Fruit fly (Drosophila melanogaster) whole organism, prepupa: Measurements from ENCODE around the gene CG6310.

ENCODE experiments used
- Blimp-1 ChIP-seq: fragments of 200-800 bp; sonication (Bioruptor generic); optimal IDR thresholded peaks from 3 replicates; lab custom pipeline; 2017; ENCODE audit warnings: missing biosample characterization, missing genetic modification characterization, mild to moderate bottlenecking, moderate library complexity, missing genetic modification reagents
- CG10631 ChIP-seq: fragments of 200-800 bp; sonication (Bioruptor generic); optimal IDR thresholded peaks from 2 replicates; lab custom pipeline; 2016; ENCODE audit warnings: missing biosample characterization, missing genetic modification characterization
- CG10669 ChIP-seq: fragments of 200-800 bp; sonication (Bioruptor generic); optimal IDR thresholded peaks from 3 replicates; lab custom pipeline; 2018; ENCODE audit warnings: missing biosample characterization, mild to moderate bottlenecking, missing genetic modification characterization, moderate library complexity
- CG11294 ChIP-seq: fragments of 200-800 bp; sonication (Bioruptor generic); IDR thresholded peaks from 2 replicates; pipeline ENCODE4 v1.3.6; 2022; ENCODE audit warnings: missing biosample characterization, missing genetic modification characterization
- CG15336 ChIP-seq: fragments of 200-800 bp; sonication (Bioruptor generic); IDR thresholded peaks from 2 replicates; pipeline ENCODE4 v1.3.6; 2022; ENCODE audit warnings: missing biosample characterization, missing genetic modification characterization
- CG16779 ChIP-seq: fragments of 200-800 bp; sonication (Bioruptor generic); optimal IDR thresholded peaks from 3 replicates; lab custom pipeline; 2017; ENCODE audit warnings: missing biosample characterization, mild to moderate bottlenecking, missing genetic modification characterization
- CG31627 ChIP-seq: fragments of 200-800 bp; sonication (Bioruptor generic); optimal IDR thresholded peaks from 3 replicates; lab custom pipeline; 2016; ENCODE audit warnings: missing biosample characterization, missing genetic modification characterization
- CG32006 ChIP-seq: fragments of 200-800 bp; sonication (Bioruptor generic); optimal IDR thresholded peaks from 3 replicates; lab custom pipeline; 2017; ENCODE audit warnings: missing biosample characterization, mild to moderate bottlenecking, missing genetic modification characterization
- CG34406 ChIP-seq: fragments of 200-800 bp; sonication (Bioruptor generic); optimal IDR thresholded peaks from 3 replicates; lab custom pipeline; 2016; ENCODE audit warnings: missing biosample characterization, missing genetic modification characterization
- CG3919 ChIP-seq: fragments of 200-800 bp; sonication (Bioruptor generic); optimal IDR thresholded peaks from 3 replicates; lab custom pipeline; 2016; ENCODE audit warnings: missing biosample characterization, missing genetic modification characterization
- CG6163 ChIP-seq: fragments of 200-800 bp; sonication (Bioruptor generic); IDR thresholded peaks from 3 replicates; pipeline ENCODE4 v1.3.6; 2022; ENCODE audit warnings: missing biosample characterization, missing genetic modification characterization
- CG6276 ChIP-seq: fragments of 200-800 bp; sonication (Bioruptor generic); optimal IDR thresholded peaks from 2 replicates; lab custom pipeline; 2017; ENCODE audit warnings: missing biosample characterization, mild to moderate bottlenecking, missing genetic modification characterization
- CG6792 ChIP-seq: fragments of 200-800 bp; sonication (Bioruptor generic); optimal IDR thresholded peaks from 3 replicates; lab custom pipeline; 2016; ENCODE audit warnings: missing biosample characterization, missing genetic modification characterization
- CG6808 ChIP-seq: fragments of 200-800 bp; sonication (Bioruptor generic); optimal IDR thresholded peaks from 3 replicates; lab custom pipeline; 2017; ENCODE audit warnings: missing biosample characterization, missing genetic modification characterization, mild to moderate bottlenecking, moderate library complexity, missing genetic modification reagents
- CG6854 ChIP-seq: fragments of 200-800 bp; sonication (Bioruptor generic); optimal IDR thresholded peaks from 2 replicates; lab custom pipeline; 2017; ENCODE audit warnings: missing biosample characterization, mild to moderate bottlenecking, missing genetic modification characterization
- CG7368 ChIP-seq: fragments of 200-800 bp; sonication (Bioruptor generic); optimal IDR thresholded peaks from 3 replicates; lab custom pipeline; 2016; ENCODE audit warnings: missing biosample characterization, missing genetic modification characterization
- CG8119 ChIP-seq: fragments of 200-800 bp; sonication (Bioruptor generic); IDR thresholded peaks from 3 replicates; pipeline ENCODE4 v1.3.6; 2022; ENCODE audit warnings: missing biosample characterization, missing genetic modification characterization
- CG9139 ChIP-seq: fragments of 200-800 bp; sonication (Bioruptor generic); optimal IDR thresholded peaks from 3 replicates; lab custom pipeline; 2017; ENCODE audit warnings: missing biosample characterization, mild to moderate bottlenecking, missing genetic modification characterization
- Eip75B ChIP-seq: fragments of 200-800 bp; sonication (Bioruptor generic); optimal IDR thresholded peaks from 3 replicates; lab custom pipeline; 2016; ENCODE audit warnings: missing biosample characterization, missing genetic modification characterization
- Eip78C ChIP-seq: fragments of 200-800 bp; sonication (Bioruptor generic); peaks from one replicate; lab custom pipeline; 2016; ENCODE audit warnings: missing biosample characterization, missing genetic modification characterization
- Eip93F ChIP-seq: fragments of 200-800 bp; sonication (Bioruptor generic); optimal IDR thresholded peaks from 2 replicates; lab custom pipeline; 2016; ENCODE audit warnings: missing biosample characterization, mild to moderate bottlenecking, missing genetic modification characterization
- Ets21C ChIP-seq: fragments of 200-800 bp; sonication (Bioruptor generic); optimal IDR thresholded peaks from 3 replicates; lab custom pipeline; 2016; ENCODE audit warnings: missing biosample characterization, missing genetic modification characterization
- Ets96B ChIP-seq: fragments of 200-800 bp; optimal IDR thresholded peaks from 2 replicates; lab custom pipeline; 2019; ENCODE audit warnings: missing biosample characterization, mild to moderate bottlenecking, missing genetic modification characterization, moderate library complexity
- Gug ChIP-seq: fragments of 200-800 bp; sonication (Bioruptor generic); IDR thresholded peaks from 2 replicates; pipeline ENCODE4 v1.3.6; 2022; ENCODE audit warnings: missing biosample characterization, missing genetic modification characterization
- Hr38 ChIP-seq: sonication (Bioruptor generic); optimal IDR thresholded peaks from 2 replicates; lab custom pipeline; 2016; ENCODE audit warnings: missing biosample characterization, missing genetic modification characterization
- Hr39 ChIP-seq: fragments of 200-800 bp; sonication (Bioruptor generic); optimal IDR thresholded peaks from 2 replicates; lab custom pipeline; 2016; ENCODE audit warnings: missing biosample characterization, missing genetic modification characterization
- Hr4 ChIP-seq: fragments of 200-800 bp; sonication (Bioruptor generic); optimal IDR thresholded peaks from 3 replicates; lab custom pipeline; 2016; ENCODE audit warnings: missing biosample characterization, missing genetic modification characterization
- Lpt ChIP-seq: fragments of 200-800 bp; sonication (Bioruptor generic); optimal IDR thresholded peaks from 3 replicates; lab custom pipeline; 2016; ENCODE audit warnings: missing biosample characterization, missing genetic modification characterization
- Met ChIP-seq: fragments of 200-800 bp; sonication (Bioruptor generic); optimal IDR thresholded peaks from 3 replicates; lab custom pipeline; 2016; ENCODE audit warnings: missing biosample characterization, missing genetic modification characterization
- OdsH ChIP-seq: fragments of 200-800 bp; sonication (Bioruptor generic); optimal IDR thresholded peaks from 3 replicates; lab custom pipeline; 2016; ENCODE audit warnings: missing biosample characterization, missing genetic modification characterization
- Smox ChIP-seq: fragments of 200-800 bp; sonication (Bioruptor generic); optimal IDR thresholded peaks from 3 replicates; lab custom pipeline; 2016; ENCODE audit warnings: missing biosample characterization, missing genetic modification characterization
- Sox15 ChIP-seq: fragments of 200-800 bp; sonication (Bioruptor generic); optimal IDR thresholded peaks from 3 replicates; lab custom pipeline; 2016; ENCODE audit warnings: missing biosample characterization, missing genetic modification characterization
- acj6 ChIP-seq: fragments of 200-800 bp; sonication (Bioruptor generic); optimal IDR thresholded peaks from 3 replicates; lab custom pipeline; 2016; ENCODE audit warnings: missing biosample characterization, missing genetic modification characterization
- cyc ChIP-seq: fragments of 200-800 bp; sonication (Bioruptor generic); optimal IDR thresholded peaks from 3 replicates; lab custom pipeline; 2016; ENCODE audit warnings: missing biosample characterization, missing genetic modification characterization
- dac ChIP-seq: fragments of 200-800 bp; sonication (Bioruptor generic); optimal IDR thresholded peaks from 2 replicates; lab custom pipeline; 2017; ENCODE audit warnings: missing biosample characterization, mild to moderate bottlenecking, missing genetic modification characterization
- dsx ChIP-seq: fragments of 200-800 bp; optimal IDR thresholded peaks from 3 replicates; lab custom pipeline; 2019; ENCODE audit warnings: missing biosample characterization, mild to moderate bottlenecking, missing genetic modification characterization, moderate library complexity; ENCODE audit not compliant: poor library complexity, severe bottlenecking
- eg ChIP-seq: fragments of 200-800 bp; sonication (Bioruptor generic); IDR thresholded peaks from 3 replicates; pipeline ENCODE4 v1.3.6; 2022; ENCODE audit warnings: missing biosample characterization, missing genetic modification characterization
- fd59A ChIP-seq: fragments of 200-800 bp; sonication (Bioruptor generic); optimal IDR thresholded peaks from 2 replicates; lab custom pipeline; 2017; ENCODE audit warnings: missing biosample characterization, mild to moderate bottlenecking, missing genetic modification characterization, missing genetic modification reagents
- fd85E ChIP-seq: fragments of 200-800 bp; sonication (Bioruptor generic); optimal IDR thresholded peaks from 3 replicates; lab custom pipeline; 2016; ENCODE audit warnings: missing biosample characterization, missing genetic modification characterization
- fkh ChIP-seq: fragments of 200-800 bp; sonication (Bioruptor generic); optimal IDR thresholded peaks from 3 replicates; lab custom pipeline; 2017; ENCODE audit warnings: missing biosample characterization, mild to moderate bottlenecking, missing genetic modification characterization, moderate library complexity
- lz ChIP-seq: fragments of 200-800 bp; sonication (Bioruptor generic); optimal IDR thresholded peaks from 3 replicates; lab custom pipeline; 2016; ENCODE audit warnings: missing biosample characterization, missing genetic modification characterization
- net ChIP-seq: fragments of 200-800 bp; sonication (Bioruptor generic); optimal IDR thresholded peaks from 3 replicates; lab custom pipeline; 2016; ENCODE audit warnings: missing biosample characterization, missing genetic modification characterization
- spab ChIP-seq: fragments of 200-800 bp; sonication (Bioruptor generic); optimal IDR thresholded peaks from 2 replicates; lab custom pipeline; 2017; ENCODE audit warnings: missing biosample characterization, mild to moderate bottlenecking, missing genetic modification characterization, missing genetic modification reagents
- topi ChIP-seq: fragments of 200-800 bp; sonication (Bioruptor generic); optimal IDR thresholded peaks from 3 replicates; lab custom pipeline; 2016; ENCODE audit warnings: missing biosample characterization, missing genetic modification characterization

Gene CG6310

DNA sequence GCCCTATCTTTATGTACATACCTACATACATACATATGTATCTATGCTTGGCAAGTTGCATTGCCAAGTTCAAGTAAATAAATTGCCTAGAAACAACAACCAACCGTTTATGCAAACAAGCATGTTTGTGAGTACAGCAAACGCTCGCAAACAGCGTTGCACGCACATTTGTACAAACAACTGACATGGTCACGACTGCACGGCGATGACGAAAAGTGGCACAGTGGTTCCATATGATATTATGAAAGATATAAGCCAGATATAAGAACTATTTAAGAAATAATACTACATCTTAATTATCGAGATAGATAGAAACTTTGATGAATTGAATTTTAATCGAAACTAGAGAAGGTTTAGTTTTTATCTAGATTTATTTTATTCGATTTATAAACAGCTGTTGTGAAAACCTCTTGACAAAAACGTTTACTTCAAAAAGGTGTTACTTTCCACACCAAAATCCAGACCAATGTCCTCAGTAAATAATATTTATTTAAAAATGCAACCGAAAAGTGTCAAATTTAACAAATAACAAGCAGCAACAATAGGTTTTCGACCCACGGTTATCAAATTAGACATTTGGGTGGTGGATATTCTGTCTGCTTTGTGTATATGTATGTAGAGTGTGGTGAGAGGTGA is 20.3 kb upstream of the CG6310 start (continued):
- TF ChIP-seq Blimp-1 (no peak), dac (GFP tag; lab: Kevin White, UChicago) (peak; percentile 53), topi (GFP tag; lab: Kevin White, UChicago) (peak; percentile 75), OdsH (peak; percentile 77), Hr39 (GFP tag; lab: Kevin White, UChicago) (peak; percentile 62), Ets21C (GFP tag; lab: Kevin White, UChicago) (peak; percentile 56), Ets96B (tag; lab: Kevin White, UChicago) (peak; percentile 38), fkh (peak; percentile 92), CG7368 (peak; percentile 12), Eip93F (GFP tag; lab: Kevin White, UChicago) (no peak), Lpt (GFP tag; lab: Kevin White, UChicago) (peak; percentile 71), acj6 (GFP tag; lab: Kevin White, UChicago) (peak; percentile 62), cyc (GFP tag; lab: Kevin White, UChicago) (peak; percentile 42), CG6276 (GFP tag; lab: Kevin White, UChicago) (peak; percentile 74), CG32006 (GFP tag; lab: Kevin White, UChicago) (peak; percentile 90), Hr4 (GFP tag; lab: Kevin White, UChicago) (peak; percentile 88), CG6808 (GFP tag; lab: Kevin White, UChicago) (no peak), CG11294 (GFP tag; lab: Robert Waterston, UW) (no peak; the same call in 1 of the 2 replicates), CG31627 (peak; percentile 54), Eip78C (GFP tag; lab: Kevin White, UChicago) (peak; percentile 92), Eip75B (GFP tag; lab: Kevin White, UChicago) (peak; percentile 49), Gug (GFP tag; lab: Robert Waterston, UW) (peak; percentile 58), CG16779 (tag; lab: Kevin White, UChicago) (peak; percentile 3), Hr38 (GFP tag; lab: Kevin White, UChicago) (no peak), CG10669 (peak; percentile 32), CG15336 (GFP tag; lab: Robert Waterston, UW) (peak; percentile 82), CG6792 (GFP tag; lab: Kevin White, UChicago) (peak; percentile 50), CG6854 (GFP tag; lab: Kevin White, UChicago) (no peak), Smox (peak; percentile 71), dsx (GFP tag; lab: Kevin White, UChicago) (no peak), CG34406 (GFP tag; lab: Kevin White, UChicago) (peak; percentile 69)

DNA sequence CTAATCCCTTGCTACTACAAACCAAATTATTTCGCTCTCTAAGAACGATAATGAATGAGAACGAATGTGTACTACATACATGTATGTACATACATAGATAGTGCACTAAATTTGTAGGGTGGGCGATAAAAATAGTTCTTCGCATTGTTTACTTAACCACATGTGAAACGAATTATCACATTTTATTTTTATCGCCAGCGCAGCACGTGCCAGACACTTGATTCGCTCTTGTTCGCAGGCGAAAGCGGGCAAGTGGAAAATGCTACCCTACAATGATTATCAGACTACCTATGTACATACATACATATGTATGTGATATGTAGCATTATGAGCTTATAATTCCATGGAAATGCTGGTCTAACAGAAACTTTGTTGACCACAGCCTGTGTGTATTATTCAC is 16.1 kb upstream of the CG6310 start:
- no peak for TF ChIP-seq CG6792 (GFP tag; lab: Kevin White, UChicago)
- peak; percentile 84 for TF ChIP-seq fkh
- TF ChIP-seq CG10631 (GFP tag; lab: Kevin White, UChicago): no peak
- TF ChIP-seq fd59A (GFP tag; lab: Kevin White, UChicago): no peak
- TF ChIP-seq, all 60 proteins: peak for 1

DNA sequence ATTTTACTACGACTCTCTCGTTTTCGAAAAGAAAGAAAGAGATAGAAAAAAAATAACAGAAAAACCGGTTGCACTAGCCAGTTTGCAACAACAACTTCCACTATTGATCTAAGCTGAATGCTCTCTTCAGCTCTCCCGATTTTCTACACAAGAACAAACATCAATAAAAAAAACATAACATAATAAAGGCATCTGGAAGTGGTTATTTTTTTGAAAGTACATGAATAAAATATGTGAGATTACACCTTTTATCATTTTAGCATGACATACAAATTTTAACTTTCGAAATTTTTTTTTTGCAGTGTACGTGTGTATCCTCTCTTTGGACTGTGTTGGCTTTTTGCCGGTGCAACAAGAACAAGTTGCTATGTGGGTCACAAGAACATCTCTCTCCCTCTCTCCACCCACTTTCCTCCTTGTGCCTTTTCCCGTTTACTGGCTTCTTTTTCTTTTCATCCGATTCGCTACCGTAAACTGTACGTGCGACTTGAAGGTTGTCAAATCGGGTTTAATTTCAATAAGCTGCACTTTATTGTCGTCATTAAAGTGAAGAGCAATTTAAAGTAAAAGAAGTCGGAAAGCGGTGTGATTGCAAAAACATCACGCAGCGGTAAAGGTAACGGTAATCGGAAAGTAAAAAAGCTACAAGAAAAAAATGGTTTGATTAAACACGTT is 15.0 kb upstream of the CG6310 start:
- TF ChIP-seq CG11294 (GFP tag; lab: Robert Waterston, UW): peak; percentile 99
- peak; percentile 96 for TF ChIP-seq CG7368
- peak; percentile 99 for TF ChIP-seq CG6163 (GFP tag; lab: Robert Waterston, UW)
- TF ChIP-seq acj6 (GFP tag; lab: Kevin White, UChicago): peak; percentile 97
- peak; percentile 96 for TF ChIP-seq fd59A (GFP tag; lab: Kevin White, UChicago)
- peak; percentile 80 for TF ChIP-seq Sox15 (GFP tag; lab: Kevin White, UChicago)
- TF ChIP-seq Smox: no peak
- peak; percentile 88 for TF ChIP-seq lz
- peak; percentile 93 for TF ChIP-seq CG6808 (GFP tag; lab: Kevin White, UChicago)
- TF ChIP-seq Eip78C (GFP tag; lab: Kevin White, UChicago): peak; percentile 100
- TF ChIP-seq CG6854 (GFP tag; lab: Kevin White, UChicago): peak; percentile 66
- TF ChIP-seq CG9139 (GFP tag; lab: Kevin White, UChicago): peak; percentile 93
- TF ChIP-seq CG6276 (GFP tag; lab: Kevin White, UChicago): peak; percentile 99
- TF ChIP-seq dac (GFP tag; lab: Kevin White, UChicago): peak; percentile 94
- no peak for TF ChIP-seq Met
- peak; percentile 68 for TF ChIP-seq Blimp-1
- peak; percentile 93 for TF ChIP-seq Hr38 (GFP tag; lab: Kevin White, UChicago)
- peak; percentile 98 for TF ChIP-seq CG10631 (GFP tag; lab: Kevin White, UChicago)
- peak; percentile 99 for TF ChIP-seq Hr4 (GFP tag; lab: Kevin White, UChicago)
- peak; percentile 99 for TF ChIP-seq net (GFP tag; lab: Kevin White, UChicago)
- peak; percentile 95 for TF ChIP-seq spab (GFP tag; lab: Kevin White, UChicago)
- peak; percentile 96 for TF ChIP-seq CG10669
- peak; percentile 98 for TF ChIP-seq CG3919 (GFP tag; lab: Kevin White, UChicago)
- peak; percentile 100 for TF ChIP-seq eg (GFP tag; lab: Robert Waterston, UW)
- TF ChIP-seq CG8119 (GFP tag; lab: Robert Waterston, UW): peak; percentile 100
- peak; percentile 87 for TF ChIP-seq CG31627
- TF ChIP-seq fd85E: peak; percentile 83
